Worm (Caenorhabditis elegans): ENCODE measurements around the gene toca-1.

Gene toca-1

DNA sequence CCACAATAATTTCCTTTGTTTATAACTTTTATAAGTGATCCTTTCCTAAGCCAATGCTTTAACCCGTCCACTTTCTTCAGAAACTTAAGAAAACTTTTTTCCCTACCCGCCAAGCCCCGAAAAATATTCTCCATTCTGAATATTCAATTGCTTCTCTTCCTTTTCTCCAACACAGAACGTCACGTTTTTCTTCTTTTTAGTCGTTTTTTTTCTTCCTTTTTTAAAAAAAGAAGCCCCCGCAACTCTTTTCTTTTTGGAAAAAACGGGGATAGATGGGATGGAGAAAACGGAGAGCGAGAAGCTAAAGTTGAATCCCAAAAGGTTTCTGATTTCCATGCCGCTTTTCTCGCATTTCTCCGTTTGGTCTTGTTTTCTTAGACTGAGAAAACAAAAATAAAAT is 42.7 kb downstream of the toca-1 start:
- TF ChIP-seq fkh-10 (GFP tag; optimal IDR thresholded peaks at IDR 0.05) (peak; percentile 49), ceh-9 (tag; optimal IDR thresholded peaks at IDR 0.05) (no peak), pqm-1 (tag; optimal IDR thresholded peaks at IDR 0.05) (no peak), pha-4 (tag; optimal IDR thresholded peaks at IDR 0.05) (no peak), nfya-1 (tag; optimal IDR thresholded peaks at IDR 0.05; ENCODE audit: insufficient read depth) (peak; percentile 14)

DNA sequence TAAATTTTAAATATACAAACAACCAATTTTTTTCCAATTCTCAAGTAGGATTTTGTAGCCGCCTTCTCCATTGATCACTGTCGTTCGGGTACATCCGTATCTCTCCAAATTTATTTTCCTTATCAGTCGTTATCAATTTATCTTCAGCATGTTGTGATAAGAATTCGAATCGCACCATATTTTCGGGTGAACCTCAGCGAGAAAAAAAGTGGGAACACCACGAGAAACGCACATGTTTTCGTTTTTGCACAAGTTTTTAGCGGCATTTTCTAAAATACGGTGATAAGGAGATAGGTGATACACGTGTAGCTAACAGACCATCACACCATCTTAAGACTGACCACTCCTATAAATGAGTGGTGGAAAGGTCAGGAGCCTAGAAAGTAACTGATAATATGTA is 43.4 kb downstream of the toca-1 start:
- TF ChIP-seq nhr-12 (tag; optimal IDR thresholded peaks at IDR 0.05): no peak
- no peak for TF ChIP-seq lin-39 (tag; optimal IDR thresholded peaks at IDR 0.05)
- TF ChIP-seq egl-5 (tag; optimal IDR thresholded peaks at IDR 0.05): no peak
- TF ChIP-seq lin-15B (tag; optimal IDR thresholded peaks at IDR 0.05): no peak
- TF ChIP-seq nhr-28 (tag; optimal IDR thresholded peaks at IDR 0.05): no peak
- TF ChIP-seq mml-1 (tag; optimal IDR thresholded peaks at IDR 0.05): no peak
- no peak for TF ChIP-seq elt-1 (tag; optimal IDR thresholded peaks at IDR 0.05)
- peak; percentile 7 for TF ChIP-seq mdl-1 (tag; optimal IDR thresholded peaks at IDR 0.05)
- TF ChIP-seq ama-1 (optimal IDR thresholded peaks at IDR 0.05): no peak
- TF ChIP-seq hmg-11 (tag; optimal IDR thresholded peaks at IDR 0.05): no peak
- TF ChIP-seq jun-1 (tag; optimal IDR thresholded peaks at IDR 0.05): peak; percentile 74
- TF ChIP-seq ceh-16 (tag; optimal IDR thresholded peaks at IDR 0.05): no peak
- TF ChIP-seq lsy-12 (tag; optimal IDR thresholded peaks at IDR 0.05): no peak
- no peak for TF ChIP-seq fkh-10 (GFP tag; optimal IDR thresholded peaks at IDR 0.05)
- no peak for TF ChIP-seq fkh-2 (tag; optimal IDR thresholded peaks at IDR 0.05)
- TF ChIP-seq ZK546.5 (tag; optimal IDR thresholded peaks at IDR 0.05): no peak
- no peak for TF ChIP-seq tbx-2 (tag; optimal IDR thresholded peaks at IDR 0.05)
- TF ChIP-seq ceh-9 (tag; optimal IDR thresholded peaks at IDR 0.05): no peak
- TF ChIP-seq nhr-77 (tag; optimal IDR thresholded peaks at IDR 0.05): no peak
- no peak for TF ChIP-seq eor-1 (tag; optimal IDR thresholded peaks at IDR 0.05)
- TF ChIP-seq egl-27 (tag; optimal IDR thresholded peaks at IDR 0.05): peak; percentile 26
- TF ChIP-seq nhr-237 (tag; optimal IDR thresholded peaks at IDR 0.05): no peak
- TF ChIP-seq pha-4 (tag; optimal IDR thresholded peaks at IDR 0.05): no peak
- peak; percentile 7 for TF ChIP-seq ceh-28 (tag; optimal IDR thresholded peaks at IDR 0.05)
- TF ChIP-seq nhr-67 (tag; optimal IDR thresholded peaks at IDR 0.05): no peak
- TF ChIP-seq elt-3 (tag; optimal IDR thresholded peaks at IDR 0.05): peak; percentile 80 to 97 (median 91)
- no peak for TF ChIP-seq snpc-4 (tag; optimal IDR thresholded peaks at IDR 0.05)
- TF ChIP-seq nhr-76 (tag; optimal IDR thresholded peaks at IDR 0.05): no peak
- TF ChIP-seq daf-12 (tag; optimal IDR thresholded peaks at IDR 0.05): no peak
- TF ChIP-seq pqm-1 (tag; optimal IDR thresholded peaks at IDR 0.05): peak; percentile 92
- peak; percentile 96 for TF ChIP-seq elt-2 (tag; optimal IDR thresholded peaks at IDR 0.05)
- TF ChIP-seq fos-1 (tag; optimal IDR thresholded peaks at IDR 0.05): no peak
- no peak for TF ChIP-seq sea-2 (GFP tag; optimal IDR thresholded peaks at IDR 0.05)
- TF ChIP-seq skn-1 (tag; optimal IDR thresholded peaks at IDR 0.05): no peak
- no peak for TF ChIP-seq nhr-25 (tag; optimal IDR thresholded peaks at IDR 0.05)
- peak; percentile 58 for TF ChIP-seq nhr-23 (tag; optimal IDR thresholded peaks at IDR 0.05)
- no peak for TF ChIP-seq ztf-4 (tag; optimal IDR thresholded peaks at IDR 0.05)
- no peak for TF ChIP-seq aly-2 (tag; optimal IDR thresholded peaks at IDR 0.05)
- TF ChIP-seq unc-39 (tag; optimal IDR thresholded peaks at IDR 0.05): no peak
- TF ChIP-seq ztf-11 (tag; optimal IDR thresholded peaks at IDR 0.05): no peak
- TF ChIP-seq zag-1 (tag; optimal IDR thresholded peaks at IDR 0.05): no peak
- TF ChIP-seq ceh-82 (tag; optimal IDR thresholded peaks at IDR 0.05): no peak
- TF ChIP-seq nhr-43 (tag; optimal IDR thresholded peaks at IDR 0.05; ENCODE audit: poor library complexity, severe bottlenecking): peak; percentile 65
- TF ChIP-seq unc-62 (GFP tag; optimal IDR thresholded peaks at IDR 0.05): no peak
- no peak for TF ChIP-seq nhr-11 (tag; optimal IDR thresholded peaks at IDR 0.05)
- TF ChIP-seq R02D3.7 (tag; optimal IDR thresholded peaks at IDR 0.05): peak; percentile 31
- peak; percentile 10 for TF ChIP-seq nfya-1 (tag; optimal IDR thresholded peaks at IDR 0.05; ENCODE audit: insufficient read depth)

Measured in whole organism, L3 larva.